Worm (Caenorhabditis elegans): ENCODE results near the gene ncx-2.

The ncx-2 gene

DNA sequence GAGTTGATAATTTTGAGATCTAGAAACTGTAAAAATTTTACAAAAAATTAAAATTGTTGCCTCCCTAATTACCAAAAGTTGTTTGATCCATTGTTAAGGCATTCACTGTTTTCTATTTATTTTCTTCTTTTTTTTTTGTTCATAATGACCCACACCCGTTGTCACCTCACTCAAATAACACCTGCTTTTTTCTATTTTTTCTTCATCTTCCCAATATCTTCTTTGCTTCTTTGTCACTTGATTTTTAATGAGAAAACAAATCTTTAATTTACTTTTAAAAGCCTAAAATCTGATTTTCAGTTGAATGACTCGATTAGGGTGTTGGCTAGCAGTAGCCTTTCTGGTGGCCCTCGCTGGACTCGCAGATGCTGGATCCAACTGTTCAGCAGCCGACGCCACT, at the start of gene ncx-2:
ncx-2 (plus strand) TSS at position 301 of the 400 bp plus-strand sequence.
- no peak for TF ChIP-seq dve-1 (tag; optimal IDR thresholded peaks at IDR 0.05; ENCODE audit: insufficient read depth)
- TF ChIP-seq D1046.2 (GFP tag; IDR thresholded peaks at IDR 0.05), result no peak
- TF ChIP-seq dmd-9 (GFP tag; IDR thresholded peaks at IDR 0.05), result no peak
- TF ChIP-seq nhr-48 (tag; optimal IDR thresholded peaks at IDR 0.05), result no peak
- TF ChIP-seq lin-13 (GFP tag; optimal IDR thresholded peaks at IDR 0.05), result no peak
- TF ChIP-seq nhr-102 (tag; optimal IDR thresholded peaks at IDR 0.05), result no peak
- TF ChIP-seq dmd-6 (GFP tag; IDR thresholded peaks at IDR 0.05), result no peak
- no peak for TF ChIP-seq ama-1 (optimal IDR thresholded peaks at IDR 0.05)
- no peak for TF ChIP-seq Y75B8A.6 (GFP tag; IDR thresholded peaks at IDR 0.05)
- no peak for TF ChIP-seq daf-19 (GFP tag; conservative IDR thresholded peaks at IDR 0.05)
- TF ChIP-seq dpl-1 (GFP tag; optimal IDR thresholded peaks at IDR 0.05), result no peak
- TF ChIP-seq aly-2 (tag; optimal IDR thresholded peaks at IDR 0.05), result no peak
- no peak for TF ChIP-seq fos-1 (tag; optimal IDR thresholded peaks at IDR 0.05)
- TF ChIP-seq ceh-28 (tag; optimal IDR thresholded peaks at IDR 0.05), result no peak
- TF ChIP-seq ceh-62 (tag; optimal IDR thresholded peaks at IDR 0.05), result no peak
- TF ChIP-seq hif-1 (tag; optimal IDR thresholded peaks at IDR 0.05), result no peak
- TF ChIP-seq F10B5.3 (tag; optimal IDR thresholded peaks at IDR 0.05), result no peak

- TF ChIP-seq pha-4 (GFP tag; IDR thresholded peaks at IDR 0.05) (no peak), pha-4 (tag; optimal IDR thresholded peaks at IDR 0.05) (no peak), T20F7.1 (GFP tag; optimal IDR thresholded peaks at IDR 0.05) (no peak), ceh-32 (tag; optimal IDR thresholded peaks at IDR 0.05; ENCODE audit: poor library complexity) (no peak), lin-38 (GFP tag; IDR thresholded peaks at IDR 0.05) (no peak), aha-1 (tag) (no peak), daf-12 (tag; optimal IDR thresholded peaks at IDR 0.05) (no peak), nhr-25 (tag; optimal IDR thresholded peaks at IDR 0.05; ENCODE audit: borderline replicate concordance, insufficient read depth) (no peak), nhr-237 (tag; optimal IDR thresholded peaks at IDR 0.05) (no peak), F49E8.2 (tag; optimal IDR thresholded peaks at IDR 0.05; ENCODE audit: borderline replicate concordance) (no peak), fkh-10 (GFP tag; optimal IDR thresholded peaks at IDR 0.05) (no peak), mes-2 (tag; optimal IDR thresholded peaks at IDR 0.05; ENCODE audit: poor library complexity, severe bottlenecking) (no peak), ZK546.5 (tag; optimal IDR thresholded peaks at IDR 0.05) (no peak), nhr-6 (tag; optimal IDR thresholded peaks at IDR 0.05) (no peak), nhr-28 (tag; optimal IDR thresholded peaks at IDR 0.05) (no peak), ceh-44 (GFP tag; IDR thresholded peaks at IDR 0.05) (no peak), nhr-48 (tag; optimal IDR thresholded peaks at IDR 0.05) (no peak)
These were observed 46.1 kb upstream of the ncx-2 start, which contains the start of gene srt-67 for ce11 chrV:5257358-5257757. TSS of gene srt-67 (minus strand) at chrV:5257458.

DNA sequence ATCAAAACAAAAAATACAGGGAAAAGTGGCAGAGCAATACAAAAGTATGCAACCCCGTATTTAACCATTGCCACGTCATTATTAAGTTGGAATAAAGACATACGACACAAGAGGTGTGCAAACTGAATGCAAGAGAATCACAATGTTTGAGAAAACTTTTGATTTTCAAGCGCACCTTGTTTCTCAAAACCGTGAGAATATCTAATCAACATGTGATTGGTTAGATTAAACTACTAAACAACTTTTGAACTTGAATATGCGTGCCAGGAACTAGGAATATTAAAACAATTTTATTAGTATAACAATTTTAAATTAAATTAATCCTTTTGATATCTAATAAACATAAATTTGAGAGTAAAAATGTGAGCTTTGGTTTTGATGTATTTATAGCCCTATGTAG, 44.0 kb upstream of the ncx-2 start, which contains the start of gene srt-70:
srt-70 (minus strand) TSS at position 101 of the 400 bp plus-strand sequence.
- TF ChIP-seq ZK337.2 (GFP tag; IDR thresholded peaks at IDR 0.05) (no peak), mxl-2 (GFP tag; conservative IDR thresholded peaks at IDR 0.05) (no peak), nhr-25 (tag; optimal IDR thresholded peaks at IDR 0.05; ENCODE audit: borderline replicate concordance, insufficient read depth) (no peak), vab-7 (GFP tag; IDR thresholded peaks at IDR 0.05) (no peak), nhr-77 (tag; optimal IDR thresholded peaks at IDR 0.05) (no peak), Y5F2A.4 (GFP tag; optimal IDR thresholded peaks at IDR 0.05) (no peak), nhr-42 (GFP tag; IDR thresholded peaks at IDR 0.05) (no peak), lin-39 (tag; optimal IDR thresholded peaks at IDR 0.05) (no peak), gei-8 (GFP tag; optimal IDR thresholded peaks at IDR 0.05) (no peak), ztf-11 (tag; optimal IDR thresholded peaks at IDR 0.05) (no peak), unc-62 (GFP tag; optimal IDR thresholded peaks at IDR 0.05 in 1 of 2) (no peak), unc-62 (tag; optimal IDR thresholded peaks at IDR 0.05) (no peak), aha-1 (tag) (no peak), dmd-9 (GFP tag; IDR thresholded peaks at IDR 0.05) (no peak), F44E2.7 (GFP tag; IDR thresholded peaks at IDR 0.05) (no peak)
